Worm (Caenorhabditis elegans) whole organism, L4/young adult: Measurements from ENCODE around the gene ZK945.8.

Source experiments
- W03F9.2 ChIP-seq: fragments of 150-350 bp; optimal IDR thresholded peaks from 2 replicates; lab custom pipeline; 2014; ENCODE audit warnings: missing biosample characterization, missing genetic modification characterization
- dao-5 ChIP-seq: sonication (generic microtip); optimal IDR thresholded peaks from 2 replicates; lab custom pipeline; 2016; ENCODE audit warnings: missing genotype, missing genetic modification characterization, moderate library complexity, missing compliant biosample characterization
- him-1 ChIP-seq: sonication (generic microtip); optimal IDR thresholded peaks from 2 replicates; lab custom pipeline; 2016; ENCODE audit warnings: missing genotype, missing genetic modification reagents, missing genetic modification characterization, missing compliant biosample characterization

ZK945.8 gene

ce11 chrII:10105604-10106003, 2.8 kb upstream of the ZK945.8 start, which contains the start of gene ZK945.4:
Gene ZK945.4 (minus strand): TSS chrII:10105704.
- TF ChIP-seq dao-5 (tag; lab: Kevin White, UChicago) (no peak), W03F9.2 (tag; lab: Kevin White, UChicago) (no peak), him-1 (no peak)

ce11 chrII:10106870-10107269, 1.6 kb upstream of the ZK945.8 start, which contains the start of gene ZK945.6:
Gene ZK945.6 (minus strand): TSS chrII:10106970.
- TF ChIP-seq dao-5 (tag; lab: Kevin White, UChicago) (no peak), W03F9.2 (tag; lab: Kevin White, UChicago) (no peak), him-1 (no peak)

DNA sequence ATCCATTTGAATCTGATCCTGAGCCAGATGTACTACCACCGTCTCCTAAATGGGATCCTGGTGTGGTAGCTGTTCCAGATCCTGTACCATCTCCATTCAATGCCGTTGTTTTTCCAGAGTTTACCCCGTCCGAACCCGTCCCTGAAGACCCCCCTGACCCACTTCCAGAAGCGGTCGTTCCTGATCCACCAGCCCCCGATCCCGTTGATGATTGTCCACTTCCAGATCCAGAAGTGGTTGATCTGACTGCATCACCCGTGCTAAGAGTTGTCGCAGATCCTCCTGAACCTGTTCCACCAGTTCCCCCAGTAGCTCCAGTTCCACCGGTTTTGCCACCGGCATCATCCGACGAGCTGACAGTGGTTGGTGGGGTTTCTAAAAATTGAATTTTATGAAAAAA, 8.2 kb downstream of the ZK945.8 start:
- no peak for TF ChIP-seq W03F9.2 (tag; lab: Kevin White, UChicago)
- no peak for TF ChIP-seq dao-5 (tag; lab: Kevin White, UChicago)
- no peak for TF ChIP-seq him-1

DNA sequence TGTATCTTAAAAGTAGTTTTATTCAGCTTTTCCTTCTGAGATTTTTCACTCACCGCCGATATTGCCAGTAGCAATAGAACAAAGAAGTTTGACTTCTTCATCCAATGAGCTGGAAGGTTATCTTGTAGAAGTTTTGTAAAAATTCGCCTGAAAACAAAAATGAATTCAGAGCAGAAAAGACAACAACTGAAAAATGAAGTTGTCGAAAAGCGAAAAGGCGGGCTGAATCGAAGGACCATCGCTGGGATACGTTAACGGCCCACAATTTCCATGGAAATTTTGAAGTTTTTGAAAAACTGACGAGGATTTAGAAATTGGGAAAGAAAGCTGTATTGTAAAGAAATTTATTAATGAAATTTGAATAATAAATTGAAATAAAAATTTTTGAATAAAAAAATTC, 13.3 kb downstream of the ZK945.8 start, which contains the start of gene lov-1:
Gene lov-1, minus strand, starts transcription at position 101 of the 400 bp plus-strand sequence.
- TF ChIP-seq dao-5 (tag; lab: Kevin White, UChicago) (no peak), him-1 (no peak), W03F9.2 (tag; lab: Kevin White, UChicago) (no peak)

- TF ChIP-seq him-1 (no peak), dao-5 (tag; lab: Kevin White, UChicago) (no peak), W03F9.2 (tag; lab: Kevin White, UChicago) (no peak)
Observed at ce11 chrII:10122465-10122864, 14.0 kb downstream of the ZK945.8 start, which contains the start of gene F27E5.7. Gene F27E5.7 (plus strand): TSS chrII:10122765.

- TF ChIP-seq W03F9.2 (tag; lab: Kevin White, UChicago) (no peak), dao-5 (tag; lab: Kevin White, UChicago) (no peak), him-1 (no peak)
Observed at ce11 chrII:10127389-10127788, 18.9 kb downstream of the ZK945.8 start, which contains the start of gene F27E5.8. Gene F27E5.8 (minus strand): TSS chrII:10127489.

DNA sequence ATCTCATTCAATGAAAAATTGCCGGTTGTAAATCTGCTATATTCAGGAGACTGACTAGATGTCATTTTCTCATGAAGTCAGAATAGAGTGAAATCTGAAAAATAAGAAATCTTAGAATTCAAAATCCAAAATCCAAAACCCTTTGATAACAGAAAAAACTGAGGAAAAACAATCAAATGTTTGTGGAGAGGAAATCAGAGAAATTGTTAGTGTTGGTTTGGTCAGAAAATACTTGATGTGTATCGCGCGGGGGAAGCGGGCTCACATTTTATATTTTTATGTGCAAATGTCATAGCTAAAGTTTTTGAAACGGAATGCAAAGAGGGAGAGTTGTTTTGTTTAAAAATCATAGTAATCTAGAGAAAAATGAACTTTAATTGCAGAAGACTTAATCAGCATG, 23.3 kb downstream of the ZK945.8 start, which contains the start of gene F27E5.5:
Gene F27E5.5, minus strand, starts transcription at position 101 of the 400 bp plus-strand sequence.
- no peak for TF ChIP-seq W03F9.2 (tag; lab: Kevin White, UChicago)
- TF ChIP-seq dao-5 (tag; lab: Kevin White, UChicago): no peak

DNA sequence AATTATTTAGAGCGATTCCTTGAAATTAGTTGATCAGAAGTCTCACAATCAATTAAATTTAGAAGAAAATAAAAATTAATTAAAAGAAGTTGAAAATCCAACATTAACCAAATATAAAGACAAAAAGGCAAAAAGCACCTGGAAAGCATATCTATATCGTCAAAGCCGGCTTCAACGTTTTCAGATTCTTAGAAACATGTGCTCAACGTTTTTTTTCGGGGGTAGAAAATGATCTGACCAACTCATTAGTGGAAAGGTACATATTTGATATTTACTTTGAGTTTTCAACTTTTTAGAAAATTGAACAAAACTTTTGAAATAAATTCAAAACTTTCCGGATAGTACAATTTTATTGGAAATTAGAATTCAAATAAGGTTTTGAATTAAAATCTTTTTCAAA, 24.4 kb downstream of the ZK945.8 start:
- no peak for TF ChIP-seq him-1
- no peak for TF ChIP-seq dao-5 (tag; lab: Kevin White, UChicago)
- no peak for TF ChIP-seq W03F9.2 (tag; lab: Kevin White, UChicago)

DNA sequence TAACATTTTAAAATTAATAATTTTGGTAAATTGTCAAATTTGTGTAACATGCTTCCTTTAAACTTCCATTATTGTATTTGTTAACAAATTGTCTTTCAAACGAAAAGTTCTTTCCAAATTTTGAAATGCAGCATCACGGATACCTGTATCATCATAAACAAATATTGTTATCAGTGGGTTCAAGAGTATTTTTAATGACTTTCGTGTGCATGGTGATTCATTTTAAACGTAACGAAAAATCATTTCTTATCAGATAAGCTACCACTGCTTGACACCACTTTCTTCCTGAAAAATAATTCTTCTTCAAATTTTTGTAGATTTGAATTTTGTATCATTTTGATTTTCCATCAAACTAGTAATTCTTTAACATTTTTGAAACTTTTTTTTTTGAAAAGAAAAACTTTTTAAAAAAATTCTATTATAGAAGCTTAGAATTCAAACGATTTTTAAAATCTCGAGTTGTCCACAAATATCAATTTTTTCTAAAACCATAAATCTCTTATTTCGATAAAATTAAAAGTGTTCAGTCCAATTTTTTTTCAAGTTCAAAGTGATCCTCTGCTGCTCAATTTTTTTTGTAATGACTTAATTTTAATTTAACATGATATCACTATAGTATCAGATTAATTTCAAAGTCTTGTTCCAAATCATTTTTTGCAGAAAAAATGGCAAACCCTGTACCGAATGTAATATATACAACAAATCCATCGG, 26.0 kb downstream of the ZK945.8 start, which contains the start of gene F27E5.9:
Gene F27E5.9, plus strand, starts transcription at position 661 of the 711 bp plus-strand sequence.
- TF ChIP-seq W03F9.2 (tag; lab: Kevin White, UChicago) (no peak), dao-5 (tag; lab: Kevin White, UChicago) (no peak), him-1 (no peak)

- TF ChIP-seq W03F9.2 (tag; lab: Kevin White, UChicago) (no peak), him-1 (no peak), dao-5 (tag; lab: Kevin White, UChicago) (no peak)
Observed at ce11 chrII:10136771-10137170, 28.3 kb downstream of the ZK945.8 start.

ce11 chrII:10137358-10137757, 28.9 kb downstream of the ZK945.8 start, which contains the start of gene phg-1:
Gene phg-1 (plus strand): TSS chrII:10137658.
- TF ChIP-seq dao-5 (tag; lab: Kevin White, UChicago): no peak
- TF ChIP-seq W03F9.2 (tag; lab: Kevin White, UChicago): no peak

DNA sequence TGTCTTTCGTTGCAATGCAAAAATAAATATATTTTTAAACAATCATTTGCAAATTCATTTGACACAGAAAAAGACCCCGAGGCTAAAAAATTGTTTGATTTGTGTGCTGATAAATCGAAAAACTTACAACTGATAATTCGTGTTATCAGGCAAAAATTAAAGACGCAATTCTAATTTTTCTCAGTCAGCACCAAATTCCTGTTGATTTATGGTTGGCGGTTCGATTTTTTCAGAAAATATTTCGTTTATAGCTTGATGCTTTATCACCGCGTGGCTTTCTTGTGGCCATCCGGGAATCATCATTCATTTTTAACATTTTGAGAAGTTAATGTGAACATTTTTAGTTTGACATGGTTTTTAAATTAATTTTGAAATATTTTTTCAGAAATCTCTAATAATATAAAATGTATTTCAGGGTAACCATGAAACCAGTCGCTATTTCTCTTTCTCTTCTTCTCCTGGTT, 30.8 kb downstream of the ZK945.8 start, which contains the start of gene asah-2:
Gene asah-2, plus strand, starts transcription at position 414 of the 464 bp plus-strand sequence.
- no peak for TF ChIP-seq dao-5 (tag; lab: Kevin White, UChicago)
- no peak for TF ChIP-seq W03F9.2 (tag; lab: Kevin White, UChicago)
- TF ChIP-seq him-1: no peak

- TF ChIP-seq W03F9.2 (tag; lab: Kevin White, UChicago) (no peak), dao-5 (tag; lab: Kevin White, UChicago) (no peak), him-1 (no peak)
Observed at ce11 chrII:10144092-10144491, 35.6 kb downstream of the ZK945.8 start, which contains the start of gene F27E5.3. Gene F27E5.3 (minus strand): TSS chrII:10144192.

DNA sequence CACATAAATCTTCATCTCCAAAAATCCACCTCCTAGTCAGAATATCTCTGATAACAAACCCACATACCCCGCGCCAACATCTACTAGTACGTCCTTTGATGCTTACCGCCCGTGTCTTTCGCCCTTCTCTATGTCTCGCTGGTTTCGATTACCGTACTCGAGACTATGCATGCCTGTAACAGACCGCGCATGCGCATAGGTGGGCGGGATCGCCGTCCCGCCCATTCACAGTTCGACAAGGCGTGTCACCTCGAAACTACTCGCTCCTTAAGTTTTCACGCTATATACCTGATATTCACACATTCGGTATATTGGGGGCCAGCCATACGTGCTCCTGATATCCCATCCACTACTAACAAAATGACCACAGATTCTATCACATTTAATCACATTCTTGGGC, 38.0 kb downstream of the ZK945.8 start, which contains the start of gene pax-3:
Gene pax-3, plus strand, starts transcription at position 83 of the 400 bp plus-strand sequence.
- no peak for TF ChIP-seq him-1
- TF ChIP-seq dao-5 (tag; lab: Kevin White, UChicago): no peak
- no peak for TF ChIP-seq W03F9.2 (tag; lab: Kevin White, UChicago)
